Fruit fly (Drosophila melanogaster) whole organism, adult: ENCODE measurements around the gene CG15333.

Experiments used
- CG12768 ChIP-seq: fragments of 200-800 bp; sonication (Bioruptor generic); optimal IDR thresholded peaks from 2 replicates; lab custom pipeline; 2017; ENCODE audit warnings: missing biosample characterization, missing genetic modification characterization, mild to moderate bottlenecking, moderate library complexity, missing genetic modification reagents
- CG1620 ChIP-seq: fragments of 200-800 bp; sonication (Bioruptor generic); optimal IDR thresholded peaks from 2 replicates; lab custom pipeline; 2016; ENCODE audit warnings: missing biosample characterization, missing genetic modification characterization
- CG5204 ChIP-seq: fragments of 200-800 bp; sonication (Bioruptor generic); optimal IDR thresholded peaks from 2 replicates; lab custom pipeline; 2016; ENCODE audit warnings: missing biosample characterization, missing genetic modification characterization
- Crg-1 ChIP-seq: fragments of 200-800 bp; sonication (Bioruptor generic); optimal IDR thresholded peaks from 2 replicates; lab custom pipeline; 2016; ENCODE audit warnings: missing biosample characterization, missing genetic modification characterization
- Hr96 ChIP-seq: fragments of 200-800 bp; sonication (Bioruptor generic); optimal IDR thresholded peaks from 2 replicates; lab custom pipeline; 2016; ENCODE audit warnings: missing biosample characterization, missing genetic modification characterization
- cic ChIP-seq: fragments of 200-800 bp; sonication (Bioruptor generic); optimal IDR thresholded peaks from 2 replicates; lab custom pipeline; 2017; ENCODE audit warnings: missing biosample characterization, mild to moderate bottlenecking, missing genetic modification characterization, moderate library complexity

DNA sequence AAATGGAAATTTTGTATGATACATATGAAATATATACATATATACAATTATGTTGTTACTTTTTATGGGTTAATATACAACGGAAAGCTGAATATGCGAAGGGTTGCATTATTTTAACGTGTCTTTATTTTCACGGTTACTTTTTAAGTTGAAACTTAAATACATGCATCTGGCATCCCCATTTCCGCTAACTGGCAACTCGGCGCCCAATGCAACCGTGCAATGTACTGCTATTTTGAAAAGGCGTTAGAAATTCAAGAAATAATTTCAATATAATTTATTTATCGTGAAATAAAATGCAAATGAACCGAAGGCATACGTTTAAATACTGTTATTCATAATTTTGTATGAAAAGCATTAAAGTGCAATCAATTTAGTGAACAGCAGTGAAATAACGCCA, 34.6 kb downstream of the CG15333 start:
- TF ChIP-seq Crg-1 (no peak), cic (GFP tag; lab: Kevin White, UChicago) (no peak), CG1620 (peak; percentile 4), CG5204 (no peak), Hr96 (GFP tag; lab: Kevin White, UChicago) (no peak), CG12768 (no peak)
